Fruit fly (Drosophila melanogaster) whole organism, embryonic: ENCODE measurements around the gene Doc2.

Source experiments
- CG15011 ChIP-seq: fragments of 200-800 bp; sonication (Bioruptor generic); optimal IDR thresholded peaks from 3 replicates; lab custom pipeline; 2018; ENCODE audit warnings: missing biosample characterization, mild to moderate bottlenecking, missing genetic modification characterization
- CG15073 ChIP-seq: fragments of 200-800 bp; sonication (Bioruptor generic); optimal IDR thresholded peaks from 2 replicates; lab custom pipeline; 2016; ENCODE audit warnings: missing biosample characterization, missing genetic modification characterization
- CG16779 ChIP-seq: fragments of 200-800 bp; sonication (Bioruptor generic); IDR thresholded peaks from 2 replicates; pipeline ENCODE4 v1.3.6; 2022; ENCODE audit warnings: missing biosample characterization, missing genetic modification characterization
- CG17359 ChIP-seq: fragments of 200-800 bp; sonication (Bioruptor generic); optimal IDR thresholded peaks from 3 replicates; lab custom pipeline; 2018; ENCODE audit warnings: missing biosample characterization, mild to moderate bottlenecking, missing genetic modification characterization, moderate library complexity
- CG17385 ChIP-seq: fragments of 200-800 bp; sonication (Bioruptor generic); optimal IDR thresholded peaks from 3 replicates; lab custom pipeline; 2018; ENCODE audit warnings: missing biosample characterization, mild to moderate bottlenecking, missing genetic modification characterization
- CG3163 ChIP-seq: fragments of 200-800 bp; sonication (Bioruptor generic); optimal IDR thresholded peaks from 3 replicates; lab custom pipeline; 2016; ENCODE audit warnings: missing biosample characterization, missing genetic modification characterization
- CG32767 ChIP-seq: fragments of 200-800 bp; sonication (Bioruptor generic); IDR thresholded peaks from 2 replicates; pipeline ENCODE4 v1.3.6; 2022; ENCODE audit warnings: missing biosample characterization, missing genetic modification characterization
- CG32772 ChIP-seq: fragments of 200-800 bp; sonication (Bioruptor generic); IDR thresholded peaks from 2 replicates; pipeline ENCODE4 v1.3.6; 2022; ENCODE audit warnings: missing biosample characterization, missing genetic modification characterization
- CG3281 ChIP-seq: fragments of 200-800 bp; sonication (Bioruptor generic); optimal IDR thresholded peaks from 3 replicates; lab custom pipeline; 2017; ENCODE audit warnings: missing biosample characterization, mild to moderate bottlenecking, missing genetic modification characterization
- CG6854 ChIP-seq: fragments of 200-800 bp; sonication (Bioruptor generic); optimal IDR thresholded peaks from 3 replicates; lab custom pipeline; 2017; ENCODE audit warnings: missing biosample characterization, mild to moderate bottlenecking, missing genetic modification characterization
- CG7357 ChIP-seq: fragments of 200-800 bp; sonication (Bioruptor generic); IDR thresholded peaks from 3 replicates; pipeline ENCODE4 v1.3.6; 2022; ENCODE audit warnings: missing biosample characterization, missing genetic modification characterization
- CG7987 ChIP-seq: fragments of 200-800 bp; sonication (Bioruptor generic); optimal IDR thresholded peaks from 2 replicates; lab custom pipeline; 2018; ENCODE audit warnings: missing biosample characterization, mild to moderate bottlenecking, missing genetic modification characterization, moderate library complexity
- CG9932 ChIP-seq: fragments of 200-800 bp; sonication (Bioruptor generic); IDR thresholded peaks from 2 replicates; pipeline ENCODE4 v1.3.6; 2022; ENCODE audit warnings: missing biosample characterization, missing genetic modification characterization
- Chrac-16 ChIP-seq: fragments of 200-800 bp; sonication (Bioruptor generic); optimal IDR thresholded peaks from 3 replicates; lab custom pipeline; 2016; ENCODE audit warnings: missing biosample characterization, missing genetic modification characterization
- D ChIP-seq, 2 experiments: fragments of 200-800 bp in 1 of 2; fragments of >200 bp in 1 of 2; sonication (Bioruptor generic) in 1 of 2; optimal IDR thresholded peaks; 2 replicates in 1 of 2; 3 replicates in 1 of 2; lab custom pipeline; 2017; ENCODE audit warnings: mild to moderate bottlenecking in 1 of 2, missing biosample characterization in 1 of 2, missing genetic modification characterization in 1 of 2, missing genetic modification reagents in 1 of 2
- Dip3 ChIP-seq: fragments of 200-800 bp; sonication (Bioruptor generic); optimal IDR thresholded peaks from 3 replicates; lab custom pipeline; 2016; ENCODE audit warnings: missing biosample characterization, missing genetic modification characterization
- Dp ChIP-seq: fragments of 200-800 bp; sonication (Bioruptor generic); optimal IDR thresholded peaks from 2 replicates; lab custom pipeline; 2018; ENCODE audit warnings: missing biosample characterization, mild to moderate bottlenecking, missing genetic modification characterization, moderate library complexity
- Drgx ChIP-seq: fragments of 200-800 bp; sonication (Bioruptor generic); IDR thresholded peaks from 2 replicates; pipeline ENCODE4 v1.3.6; 2022; ENCODE audit warnings: missing biosample characterization, missing genetic modification characterization
- Fer1 ChIP-seq: fragments of 200-800 bp; sonication (Bioruptor generic); optimal IDR thresholded peaks from 2 replicates; lab custom pipeline; 2017; ENCODE audit warnings: missing biosample characterization, mild to moderate bottlenecking, missing genetic modification characterization
- HHEX ChIP-seq: fragments of 200-800 bp; sonication (Bioruptor generic); optimal IDR thresholded peaks from 3 replicates; lab custom pipeline; 2017; ENCODE audit warnings: missing biosample characterization, mild to moderate bottlenecking, missing genetic modification characterization, missing genetic modification reagents
- Mes4 ChIP-seq: fragments of 200-800 bp; sonication (Bioruptor generic); optimal IDR thresholded peaks from 2 replicates; lab custom pipeline; 2016; ENCODE audit warnings: missing biosample characterization, missing genetic modification characterization
- Nf-YA ChIP-seq: fragments of 200-800 bp; sonication (Bioruptor generic); IDR thresholded peaks from 2 replicates; pipeline ENCODE4 v1.3.6; 2022; ENCODE audit warnings: missing biosample characterization, missing genetic modification characterization
- Oli ChIP-seq: fragments of 200-800 bp; sonication (Bioruptor generic); optimal IDR thresholded peaks from 2 replicates; lab custom pipeline; 2018; ENCODE audit warnings: missing biosample characterization, mild to moderate bottlenecking, missing genetic modification characterization, moderate library complexity
- PHDP ChIP-seq: fragments of 200-800 bp; sonication (Bioruptor generic); optimal IDR thresholded peaks from 3 replicates; lab custom pipeline; 2018; ENCODE audit warnings: missing biosample characterization, mild to moderate bottlenecking, missing genetic modification characterization, moderate library complexity
- abd-A ChIP-seq: fragments of 200-800 bp; sonication (Bioruptor generic); optimal IDR thresholded peaks from 3 replicates; lab custom pipeline; 2019; ENCODE audit warnings: missing biosample characterization, mild to moderate bottlenecking, missing genetic modification characterization, moderate library complexity
- amos ChIP-seq: fragments of 200-800 bp; sonication (Bioruptor generic); IDR thresholded peaks from 2 replicates; pipeline ENCODE4 v1.3.6; 2022; ENCODE audit warnings: missing biosample characterization, missing genetic modification characterization; ENCODE audit not compliant: partially characterized antibody
- ara ChIP-seq: fragments of 200-800 bp; sonication (Bioruptor generic); IDR thresholded peaks from 2 replicates; pipeline ENCODE4 v1.3.6; 2022; ENCODE audit warnings: missing biosample characterization, missing genetic modification characterization
- az2 ChIP-seq: fragments of 200-800 bp; sonication (Bioruptor generic); optimal IDR thresholded peaks from 3 replicates; lab custom pipeline; 2016; ENCODE audit warnings: missing biosample characterization, missing genetic modification characterization
- bowl ChIP-seq: fragments of 200-800 bp; sonication (Bioruptor generic); IDR thresholded peaks from 2 replicates; pipeline ENCODE4 v1.3.6; 2022; ENCODE audit warnings: missing biosample characterization, missing genetic modification characterization
- br ChIP-seq: fragments of >200 bp; optimal IDR thresholded peaks from 2 replicates; lab custom pipeline; 2017
- btn ChIP-seq: fragments of 200-800 bp; sonication (Bioruptor generic); optimal IDR thresholded peaks from 2 replicates; lab custom pipeline; 2016; ENCODE audit warnings: missing biosample characterization, missing genetic modification characterization
- croc ChIP-seq: fragments of 200-800 bp; sonication (Bioruptor generic); conservative IDR thresholded peaks from 3 replicates; pipeline ENCODE4 v1.3.6; 2022; ENCODE audit warnings: missing biosample characterization, missing genetic modification characterization
- eve ChIP-seq, 2 experiments: fragments of >200 bp; optimal IDR thresholded peaks; 2 replicates each; lab custom pipeline; 2017; ENCODE audit warnings: missing biosample characterization in 2 of 2, missing genetic modification characterization in 2 of 2
- fd64A ChIP-seq: fragments of 200-800 bp; sonication (Bioruptor generic); optimal IDR thresholded peaks from 3 replicates; lab custom pipeline; 2018; ENCODE audit warnings: missing biosample characterization, mild to moderate bottlenecking, missing genetic modification characterization
- fu2 ChIP-seq: fragments of 200-800 bp; sonication (Bioruptor generic); optimal IDR thresholded peaks from 2 replicates; lab custom pipeline; 2016; ENCODE audit warnings: missing biosample characterization, missing genetic modification characterization
- gem ChIP-seq: fragments of 200-800 bp; sonication (Bioruptor generic); optimal IDR thresholded peaks from 2 replicates; lab custom pipeline; 2019; ENCODE audit warnings: missing biosample characterization, mild to moderate bottlenecking, missing genetic modification characterization, moderate library complexity
- jumu ChIP-seq: fragments of 200-800 bp; sonication (Bioruptor generic); optimal IDR thresholded peaks from 3 replicates; lab custom pipeline; 2016; ENCODE audit warnings: missing biosample characterization, missing genetic modification characterization
- ken ChIP-seq: fragments of 200-800 bp; sonication (Bioruptor generic); IDR thresholded peaks from 3 replicates; pipeline ENCODE4 v1.3.6; 2022; ENCODE audit warnings: missing biosample characterization, missing genetic modification characterization
- kni ChIP-seq: fragments of 200-800 bp; sonication (Bioruptor generic); optimal IDR thresholded peaks from 3 replicates; lab custom pipeline; 2017; ENCODE audit warnings: mild to moderate bottlenecking, missing biosample characterization, missing genetic modification reagents, missing genetic modification characterization
- lilli ChIP-seq: fragments of 200-800 bp; sonication (Bioruptor generic); optimal IDR thresholded peaks from 3 replicates; lab custom pipeline; 2016; ENCODE audit warnings: missing biosample characterization, missing genetic modification characterization
- odd ChIP-seq: fragments of 200-800 bp; sonication (Bioruptor generic); optimal IDR thresholded peaks from 2 replicates; lab custom pipeline; 2017; ENCODE audit warnings: missing biosample characterization, mild to moderate bottlenecking, missing genetic modification characterization
- salm ChIP-seq: fragments of 200-800 bp; sonication (Bioruptor generic); optimal IDR thresholded peaks from 2 replicates; lab custom pipeline; 2018; ENCODE audit warnings: missing biosample characterization, mild to moderate bottlenecking, missing genetic modification characterization
- tgo ChIP-seq: fragments of 200-800 bp; sonication (Bioruptor generic); IDR thresholded peaks from 3 replicates; pipeline ENCODE4 v1.3.6; 2022; ENCODE audit warnings: missing biosample characterization, missing genetic modification characterization
- tll ChIP-seq, 2 experiments: fragments of 200-800 bp in 1 of 2; fragments of >200 bp in 1 of 2; sonication (Bioruptor generic) in 1 of 2; optimal IDR thresholded peaks; 2 replicates each; lab custom pipeline; 2017 to 2019; ENCODE audit warnings: missing biosample characterization in 2 of 2, missing genetic modification characterization in 2 of 2, mild to moderate bottlenecking in 1 of 2, moderate library complexity in 1 of 2
- trem ChIP-seq: fragments of 200-800 bp; optimal IDR thresholded peaks from 3 replicates; lab custom pipeline; 2019; ENCODE audit warnings: missing biosample characterization, mild to moderate bottlenecking, missing genetic modification characterization, moderate library complexity
- trh ChIP-seq: fragments of 200-800 bp; sonication (Bioruptor generic); optimal IDR thresholded peaks from 2 replicates; lab custom pipeline; 2016; ENCODE audit warnings: missing biosample characterization, missing genetic modification characterization
- ttk ChIP-seq: fragments of 200-800 bp; sonication (Bioruptor generic); IDR thresholded peaks from 2 replicates; pipeline ENCODE4 v2.1.2; 2022; ENCODE audit warnings: missing biosample characterization, missing genetic modification characterization
- twi ChIP-seq: fragments of 200-800 bp; optimal IDR thresholded peaks from 2 replicates; lab custom pipeline; 2019; ENCODE audit warnings: missing biosample characterization, mild to moderate bottlenecking, missing genetic modification characterization, moderate library complexity
- wek ChIP-seq: fragments of 200-800 bp; sonication (Bioruptor generic); optimal IDR thresholded peaks from 3 replicates; lab custom pipeline; 2018; ENCODE audit warnings: missing biosample characterization, mild to moderate bottlenecking, missing genetic modification characterization, moderate library complexity
- yki ChIP-seq: fragments of >200 bp; optimal IDR thresholded peaks from 3 replicates; lab custom pipeline; 2018
- z ChIP-seq: fragments of 200-800 bp; sonication (Bioruptor generic); IDR thresholded peaks from 3 replicates; pipeline ENCODE4 v1.3.6; 2022; ENCODE audit warnings: missing biosample characterization, missing genetic modification characterization
- zen ChIP-seq: fragments of 200-800 bp; sonication (Bioruptor generic); optimal IDR thresholded peaks from 3 replicates; lab custom pipeline; 2018; ENCODE audit warnings: missing biosample characterization, mild to moderate bottlenecking, missing genetic modification characterization, moderate library complexity

The Doc2 gene

dm6 chr3L:9003369-9003768 is 15.7 kb downstream of the Doc2 start:
- TF ChIP-seq eve (GFP tag; optimal IDR thresholded peaks at IDR 0.05; lab: Kevin White, UChicago): no peak
- TF ChIP-seq CG17359 (tag; lab: Kevin White, UChicago): no peak
- no peak for TF ChIP-seq CG17385
- TF ChIP-seq z: no peak
- TF ChIP-seq az2: no peak
- no peak for TF ChIP-seq Dip3
- no peak for TF ChIP-seq Oli
- TF ChIP-seq PHDP (tag; lab: Kevin White, UChicago): no peak
- TF ChIP-seq CG15073 (GFP tag; lab: Kevin White, UChicago): peak; percentile 84
- no peak for TF ChIP-seq ttk (GFP tag; lab: Robert Waterston, UW)
- TF ChIP-seq bowl (GFP tag; lab: Robert Waterston, UW): no peak
- TF ChIP-seq amos (GFP tag; lab: Robert Waterston, UW): no peak
- TF ChIP-seq CG3281 (GFP tag; lab: Kevin White, UChicago): no peak
- TF ChIP-seq lilli (GFP tag; lab: Kevin White, UChicago): no peak
- peak; percentile 71 for TF ChIP-seq D (optimal IDR thresholded peaks at IDR 0.05; lab: Kevin White, UChicago)
- TF ChIP-seq D (GFP tag; optimal IDR thresholded peaks at IDR 0.05; lab: Kevin White, UChicago): no peak
- no peak for TF ChIP-seq CG6854 (GFP tag; lab: Kevin White, UChicago)
- no peak for TF ChIP-seq gem
- TF ChIP-seq CG32772 (GFP tag; lab: Robert Waterston, UW): no peak
- no peak for TF ChIP-seq Mes4 (GFP tag; lab: Kevin White, UChicago)
- no peak for TF ChIP-seq tgo (GFP tag; lab: Robert Waterston, UW)
- no peak for TF ChIP-seq CG15011
- no peak for TF ChIP-seq CG7357 (GFP tag; lab: Robert Waterston, UW)
- TF ChIP-seq kni (GFP tag; lab: Kevin White, UChicago): peak; percentile 21
- no peak for TF ChIP-seq wek
- no peak for TF ChIP-seq odd (GFP tag; lab: Kevin White, UChicago)
- TF ChIP-seq salm (tag; lab: Kevin White, UChicago): no peak
- no peak for TF ChIP-seq ara (GFP tag; lab: Robert Waterston, UW)
- TF ChIP-seq trh (GFP tag; lab: Kevin White, UChicago): no peak
- TF ChIP-seq abd-A (tag; lab: Kevin White, UChicago): peak; percentile 4
- no peak for TF ChIP-seq trem (tag; lab: Kevin White, UChicago)
- no peak for TF ChIP-seq Dp (GFP tag; lab: Kevin White, UChicago)
- TF ChIP-seq fd64A (GFP tag; lab: Kevin White, UChicago): no peak
- TF ChIP-seq br: no peak
- 0 out of 2 replicates have a peak, but pooled peaks have one; percentile 19 for TF ChIP-seq CG9932
- TF ChIP-seq twi (tag; lab: Kevin White, UChicago): peak; percentile 3
- TF ChIP-seq jumu (GFP tag; lab: Kevin White, UChicago): no peak
- TF ChIP-seq croc: no peak
- no peak for TF ChIP-seq Chrac-16 (GFP tag; lab: Kevin White, UChicago)
- TF ChIP-seq fu2: no peak
- TF ChIP-seq Nf-YA (GFP tag; lab: Robert Waterston, UW): no peak
- no peak for TF ChIP-seq CG7987
- TF ChIP-seq CG32767: no peak
- no peak for TF ChIP-seq CG3163 (GFP tag; lab: Kevin White, UChicago)
- no peak for TF ChIP-seq Drgx (GFP tag; lab: Robert Waterston, UW)
- TF ChIP-seq yki (lab: Kevin White, UChicago): no peak
- no peak for TF ChIP-seq Fer1 (GFP tag; lab: Kevin White, UChicago)
- TF ChIP-seq ken (GFP tag; lab: Robert Waterston, UW): no peak
- peak in 1 of 2 experiments; percentile 61 for TF ChIP-seq tll (GFP tag; optimal IDR thresholded peaks at IDR 0.05; lab: Kevin White, UChicago)
- TF ChIP-seq HHEX (GFP tag; lab: Kevin White, UChicago): no peak
- TF ChIP-seq CG16779 (GFP tag; lab: Robert Waterston, UW): 0 out of 2 replicates have a peak, but pooled peaks have one; percentile 3
- peak; percentile 90 for TF ChIP-seq zen (tag; lab: Kevin White, UChicago)
- no peak for TF ChIP-seq btn (GFP tag; lab: Kevin White, UChicago)
